Fruit fly (Drosophila melanogaster): ENCODE results near the gene Septin1.

DNA sequence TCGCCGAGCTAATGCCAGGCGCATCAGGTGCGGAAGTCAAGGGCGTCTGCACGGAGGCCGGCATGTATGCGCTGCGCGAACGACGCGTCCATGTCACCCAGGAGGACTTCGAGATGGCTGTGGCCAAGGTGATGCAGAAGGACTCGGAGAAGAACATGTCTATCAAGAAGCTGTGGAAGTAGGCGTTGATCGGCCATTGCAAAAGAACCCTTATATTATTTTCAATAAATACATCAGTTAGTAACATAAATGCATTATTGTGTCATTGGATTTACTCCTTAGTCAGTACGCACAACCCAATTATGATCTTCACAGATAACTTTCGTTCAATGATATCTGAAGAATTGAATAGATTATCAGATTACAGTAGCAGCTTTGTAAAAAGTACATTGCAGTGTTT lies 40.7 kb upstream of the Septin1 start, which contains the start of gene CG1801:
- TF ChIP-seq CG13204 (GFP tag; optimal IDR thresholded peaks at IDR 0.05) (no peak), Ets98B (GFP tag; IDR thresholded peaks at IDR 0.05) (no peak), Snoo (tag; optimal IDR thresholded peaks at IDR 0.05) (no peak), gl (tag; optimal IDR thresholded peaks at IDR 0.05) (no peak), CG34367 (tag; optimal IDR thresholded peaks at IDR 0.05) (no peak), CG8301 (tag; optimal IDR thresholded peaks at IDR 0.05) (no peak), CG8159 (tag; optimal IDR thresholded peaks at IDR 0.05) (no peak), CG14655 (GFP tag; optimal IDR thresholded peaks at IDR 0.05) (no peak), Pif1B (GFP tag; optimal IDR thresholded peaks at IDR 0.05) (no peak), CG4496 (GFP tag; IDR thresholded peaks at IDR 0.05) (no peak), fd96Ca (GFP tag; IDR thresholded peaks at IDR 0.05) (no peak), CG9948 (tag; optimal IDR thresholded peaks at IDR 0.05) (no peak)
